Worm (Caenorhabditis elegans): ENCODE measurements around the gene bar-1.
A peak's percentile ranks its signal among the peaks of the same experiment; 100 is the strongest.

The bar-1 gene

ce11 chrX:7170575-7171297 is at the start of gene bar-1:
bar-1 (minus strand) TSS chrX:7170625.
- TF ChIP-seq nhr-120 (GFP tag; IDR thresholded peaks at IDR 0.05) (no peak), nhr-27 (tag; optimal IDR thresholded peaks at IDR 0.05) (no peak), nhr-80 (tag; optimal IDR thresholded peaks at IDR 0.05) (peak; percentile 83), attf-3 (GFP tag; conservative IDR thresholded peaks at IDR 0.05) (no peak), dox-1 (GFP tag; IDR thresholded peaks at IDR 0.05) (0 out of 2 replicates have a peak, but pooled peaks have one; percentile 34)

- no peak for TF ChIP-seq hsf-1 (GFP tag; IDR thresholded peaks at IDR 0.05)
- TF ChIP-seq nfyb-1 (GFP tag; IDR thresholded peaks at IDR 0.05): peak; percentile 33; the same call in 1 of the 2 replicates
- TF ChIP-seq mel-28 (tag; optimal IDR thresholded peaks at IDR 0.05; ENCODE audit: borderline replicate concordance): no peak
- TF ChIP-seq sptf-2 (GFP tag; optimal IDR thresholded peaks at IDR 0.05): no peak
Observed at ce11 chrX:7220209-7220608, 49.8 kb upstream of the bar-1 start.

- TF ChIP-seq zim-3 (tag; optimal IDR thresholded peaks at IDR 0.05): peak; percentile 63
- 0 out of 2 replicates have a peak, but pooled peaks have one; percentile 25 for TF ChIP-seq nfyb-1 (GFP tag; IDR thresholded peaks at IDR 0.05)
- no peak for TF ChIP-seq rpc-1 (optimal IDR thresholded peaks at IDR 0.05)
- TF ChIP-seq rpc-1 (tag; optimal IDR thresholded peaks at IDR 0.05): no peak
- no peak for TF ChIP-seq Y56A3A.18 (GFP tag; IDR thresholded peaks at IDR 0.05)
- TF ChIP-seq chd-7 (tag; optimal IDR thresholded peaks at IDR 0.05): peak; percentile 8
- peak; percentile 84 for TF ChIP-seq zfh-2 (GFP tag; conservative IDR thresholded peaks at IDR 0.05)
- no peak for TF ChIP-seq mel-28 (tag; optimal IDR thresholded peaks at IDR 0.05; ENCODE audit: borderline replicate concordance)
- TF ChIP-seq ekl-4 (GFP tag; IDR thresholded peaks at IDR 0.05): peak; percentile 23; the same call in 1 of the 2 replicates
- TF ChIP-seq akir-1 (GFP tag; optimal IDR thresholded peaks at IDR 0.05): no peak
- TF ChIP-seq dox-1 (GFP tag; IDR thresholded peaks at IDR 0.05): 0 out of 2 replicates have a peak, but pooled peaks have one; percentile 10
- TF ChIP-seq F33H1.4 (GFP tag; IDR thresholded peaks at IDR 0.05): no peak
- TF ChIP-seq egrh-3 (GFP tag; IDR thresholded peaks at IDR 0.05): peak; percentile 76; the same call in 1 of the 2 replicates
- no peak for TF ChIP-seq lin-40 (tag; optimal IDR thresholded peaks at IDR 0.05)
- TF ChIP-seq lin-26 (GFP tag; IDR thresholded peaks at IDR 0.05): 0 out of 2 replicates have a peak, but pooled peaks have one; percentile 16
- TF ChIP-seq ztf-3 (GFP tag; optimal IDR thresholded peaks at IDR 0.05): no peak
- no peak for TF ChIP-seq ccch-3 (GFP tag; optimal IDR thresholded peaks at IDR 0.05)
- TF ChIP-seq efl-1 (GFP tag; optimal IDR thresholded peaks at IDR 0.05): no peak
- TF ChIP-seq K12H6.12 (tag; optimal IDR thresholded peaks at IDR 0.05): peak; percentile 50
- TF ChIP-seq nhr-27 (tag; optimal IDR thresholded peaks at IDR 0.05): no peak
- TF ChIP-seq Y53G8AR.9 (GFP tag; conservative IDR thresholded peaks at IDR 0.05): no peak
- TF ChIP-seq fkh-3 (tag; optimal IDR thresholded peaks at IDR 0.05): no peak
- no peak for TF ChIP-seq die-1 (tag; optimal IDR thresholded peaks at IDR 0.05)
- no peak for TF ChIP-seq atf-7 (tag; optimal IDR thresholded peaks at IDR 0.05)
- no peak for TF ChIP-seq repo-1 (tag; optimal IDR thresholded peaks at IDR 0.05)
Observed at ce11 chrX:7217704-7218479, 47.5 kb upstream of the bar-1 start, which contains the start of gene syd-9. syd-9 (plus strand) TSS chrX:7218097.

ce11 chrX:7211405-7211804 is 41.0 kb upstream of the bar-1 start, which contains the start of gene spp-22:
spp-22 (plus strand) TSS chrX:7211705.
- TF ChIP-seq nfyb-1 (GFP tag; IDR thresholded peaks at IDR 0.05): no peak
- no peak for TF ChIP-seq B0035.1 (tag; optimal IDR thresholded peaks at IDR 0.05)
- no peak for TF ChIP-seq him-1 (tag; optimal IDR thresholded peaks at IDR 0.05)
- TF ChIP-seq Y53F4B.3 (GFP tag; IDR thresholded peaks at IDR 0.05): no peak
- no peak for TF ChIP-seq T07F8.4 (tag; optimal IDR thresholded peaks at IDR 0.05)
- TF ChIP-seq lsy-27 (tag; optimal IDR thresholded peaks at IDR 0.05; ENCODE audit: borderline replicate concordance, insufficient read depth): no peak
- TF ChIP-seq die-1 (tag; optimal IDR thresholded peaks at IDR 0.05): no peak
- no peak for TF ChIP-seq nhr-90 (tag; optimal IDR thresholded peaks at IDR 0.05)
- TF ChIP-seq nhr-80 (tag; optimal IDR thresholded peaks at IDR 0.05): no peak

Data from whole organism, young adult.